Fruit fly (Drosophila melanogaster) whole organism, wandering third instar larva: ENCODE measurements around the gene Sec16.

Source experiments
- CG32264 ChIP-seq: fragments of 200-800 bp; sonication (Bioruptor generic); optimal IDR thresholded peaks from 2 replicates; lab custom pipeline; 2016; ENCODE audit warnings: missing biosample characterization, missing genetic modification characterization
- Dfd ChIP-seq: fragments of >200 bp; optimal IDR thresholded peaks from 2 replicates; lab custom pipeline; 2017; ENCODE audit warnings: missing biosample characterization, missing genetic modification characterization
- GATAd ChIP-seq: sonication (Bioruptor generic); optimal IDR thresholded peaks from 2 replicates; lab custom pipeline; 2016; ENCODE audit warnings: missing biosample characterization, missing genetic modification characterization
- OdsH ChIP-seq: fragments of 200-800 bp; sonication (Bioruptor generic); optimal IDR thresholded peaks from 2 replicates; lab custom pipeline; 2016; ENCODE audit warnings: missing biosample characterization, mild to moderate bottlenecking, missing genetic modification characterization
- br ChIP-seq: fragments of 200-800 bp; sonication (Bioruptor generic); optimal IDR thresholded peaks from 2 replicates; lab custom pipeline; 2016; ENCODE audit warnings: missing biosample characterization, missing genetic modification characterization
- brk ChIP-seq: fragments of 200-800 bp; sonication (Bioruptor generic); optimal IDR thresholded peaks from 2 replicates; lab custom pipeline; 2016; ENCODE audit warnings: missing biosample characterization, mild to moderate bottlenecking, missing genetic modification characterization
- fru ChIP-seq: fragments of 200-800 bp; sonication (Bioruptor generic); optimal IDR thresholded peaks from 3 replicates; lab custom pipeline; 2016; ENCODE audit warnings: missing biosample characterization, mild to moderate bottlenecking, missing genetic modification characterization
- pan ChIP-seq: fragments of >200 bp; optimal IDR thresholded peaks from 2 replicates; lab custom pipeline; 2017
- sage ChIP-seq: fragments of 200-800 bp; sonication (Bioruptor generic); optimal IDR thresholded peaks from 2 replicates; lab custom pipeline; 2016; ENCODE audit warnings: missing biosample characterization, mild to moderate bottlenecking, missing genetic modification characterization
- usp ChIP-seq: fragments of >200 bp; optimal IDR thresholded peaks from 2 replicates; lab custom pipeline; 2017; ENCODE audit warnings: missing biosample characterization, missing genetic modification characterization

- TF ChIP-seq GATAd (no peak), usp (no peak), Dfd (no peak), CG32264 (GFP tag; lab: Kevin White, UChicago) (no peak), sage (no peak), pan (lab: Kevin White, UChicago) (no peak), fru (no peak), brk (GFP tag; lab: Kevin White, UChicago) (no peak), OdsH (GFP tag; lab: Kevin White, UChicago) (no peak), br (GFP tag; lab: Kevin White, UChicago) (no peak)
These were observed 14.6 kb upstream of the Sec16 start for dm6 chrX:12581305-12581676.
